Worm (Caenorhabditis elegans) whole organism, young adult: ENCODE measurements around the gene K05G3.1.

Experiments
- hrde-1 ChIP-seq: sonication (generic microtip); optimal IDR thresholded peaks from 2 replicates; lab custom pipeline; 2016; ENCODE audit warnings: missing genetic modification characterization, mild to moderate bottlenecking, missing compliant biosample characterization, moderate library complexity, missing genotype, missing genetic modification reagents, borderline replicate concordance
- nhr-80 ChIP-seq: sonication (generic microtip); optimal IDR thresholded peaks from 2 replicates; lab custom pipeline; 2016; ENCODE audit warnings: missing genetic modification characterization, missing compliant biosample characterization

ce11 chrX:16484681-16485080 lies 16.5 kb upstream of the K05G3.1 start:
- TF ChIP-seq nhr-80 (no peak), hrde-1 (no peak)
